Worm (Caenorhabditis elegans) whole organism, L1 larva: ENCODE results near the gene dmsr-13.

Experiments used
- C04F5.9 ChIP-seq: sonication (generic microtip); optimal IDR thresholded peaks from 2 replicates; lab custom pipeline; 2016; ENCODE audit warnings: missing genetic modification characterization, missing compliant biosample characterization
- C16A3.4 ChIP-seq: fragments of 150-350 bp; optimal IDR thresholded peaks from 2 replicates; lab custom pipeline; 2014; ENCODE audit warnings: missing biosample characterization, missing genetic modification characterization
- alr-1 ChIP-seq: fragments of 200-800 bp; sonication (Bioruptor generic); optimal IDR thresholded peaks from 2 replicates; lab custom pipeline; 2018; ENCODE audit warnings: borderline replicate concordance, mild to moderate bottlenecking, missing genetic modification characterization, missing compliant biosample characterization
- aly-2 ChIP-seq: fragments of 150-350 bp; optimal IDR thresholded peaks from 2 replicates; lab custom pipeline; 2014; ENCODE audit warnings: missing biosample characterization, missing genetic modification characterization
- blmp-1 ChIP-seq: fragments of 150-350 bp; optimal IDR thresholded peaks from 2 replicates; lab custom pipeline; 2014; ENCODE audit warnings: missing biosample characterization, missing genetic modification characterization
- ceh-82 ChIP-seq, 3 experiments: fragments of 150-350 bp in 1 of 3; sonication (generic microtip) in 2 of 3; optimal IDR thresholded peaks; 2 replicates each; lab custom pipeline; 2014 to 2017; ENCODE audit warnings: missing biosample characterization in 3 of 3, missing genetic modification characterization in 3 of 3
- ceh-88 ChIP-seq: fragments of 200-800 bp; sonication (Bioruptor generic); IDR thresholded peaks from 2 replicates; pipeline ENCODE4 v1.3.6; 2022; ENCODE audit warnings: missing genetic modification characterization, missing compliant biosample characterization
- ceh-90 ChIP-seq: sonication (generic microtip); optimal IDR thresholded peaks from 2 replicates; lab custom pipeline; 2016; ENCODE audit warnings: missing genetic modification characterization, missing compliant biosample characterization
- ces-1 ChIP-seq: fragments of 150-350 bp; optimal IDR thresholded peaks from 2 replicates; lab custom pipeline; 2014; ENCODE audit warnings: missing biosample characterization, missing genetic modification reagents, missing genetic modification characterization
- dpl-1 ChIP-seq, 3 experiments: fragments of 150-350 bp in 2 of 3; sonication (generic microtip) in 1 of 3; optimal IDR thresholded peaks; 2 replicates each; lab custom pipeline; 2014 to 2017; ENCODE audit warnings: missing biosample characterization in 3 of 3, missing genetic modification characterization in 3 of 3, missing genetic modification reagents in 3 of 3
- dsc-1 ChIP-seq: sonication (generic microtip); optimal IDR thresholded peaks from 2 replicates; lab custom pipeline; 2016; ENCODE audit warnings: mild to moderate bottlenecking, missing genetic modification characterization, missing compliant biosample characterization
- efl-1 ChIP-seq, 4 experiments: fragments of 150-350 bp; optimal IDR thresholded peaks in 3 of 4; peaks in 1 of 4; 1 replicate in 1 of 4; 2 replicates in 3 of 4; lab custom pipeline; 2014; ENCODE audit warnings: missing biosample characterization in 2 of 4, missing genetic modification characterization in 2 of 4, missing genetic modification reagents in 2 of 4
- efl-3 ChIP-seq: fragments of 200-800 bp; sonication (Bioruptor generic); optimal IDR thresholded peaks from 2 replicates; lab custom pipeline; 2018; ENCODE audit warnings: mild to moderate bottlenecking, missing genetic modification characterization, missing compliant biosample characterization
- egl-13 ChIP-seq: sonication (generic microtip); optimal IDR thresholded peaks from 2 replicates; lab custom pipeline; 2016; ENCODE audit warnings: missing genotype, missing genetic modification reagents, missing genetic modification characterization, missing compliant biosample characterization
- elt-3 ChIP-seq, 6 experiments: fragments of 150-350 bp in 1 of 6; sonication (generic microtip); optimal IDR thresholded peaks; 2 replicates each; lab custom pipeline; 2017 to 2018; ENCODE audit warnings: missing biosample characterization in 6 of 6, missing genetic modification characterization in 6 of 6, inconsistent platforms in 1 of 6
- fkh-10 ChIP-seq: sonication (generic microtip); optimal IDR thresholded peaks from 2 replicates; lab custom pipeline; 2017; ENCODE audit warnings: missing biosample characterization, missing genetic modification reagents, missing genetic modification characterization
- fos-1 ChIP-seq: fragments of 150-350 bp; optimal IDR thresholded peaks from 2 replicates; lab custom pipeline; 2014; ENCODE audit warnings: missing biosample characterization, missing genetic modification characterization
- grh-1 ChIP-seq: fragments of 200-800 bp; sonication (Bioruptor generic); IDR thresholded peaks from 2 replicates; pipeline ENCODE4 v1.3.6; 2022; ENCODE audit warnings: missing genetic modification reagents, missing genetic modification characterization, missing compliant biosample characterization
- irx-1 ChIP-seq: sonication (generic microtip); optimal IDR thresholded peaks from 2 replicates; lab custom pipeline; 2016; ENCODE audit warnings: missing genetic modification characterization, missing compliant biosample characterization
- jun-1 ChIP-seq: fragments of 150-350 bp; optimal IDR thresholded peaks from 2 replicates; lab custom pipeline; 2014; ENCODE audit warnings: missing biosample characterization, missing genetic modification reagents, missing genetic modification characterization
- lin-14 ChIP-seq: fragments of 200-800 bp; sonication (Bioruptor generic); optimal IDR thresholded peaks from 2 replicates; lab custom pipeline; 2018; ENCODE audit warnings: mild to moderate bottlenecking, missing genetic modification characterization, moderate library complexity, missing compliant biosample characterization
- lin-35 ChIP-seq, 2 experiments: fragments of 150-350 bp; optimal IDR thresholded peaks; 2 replicates each; lab custom pipeline; 2014; ENCODE audit warnings: missing biosample characterization in 2 of 2, missing genetic modification characterization in 2 of 2, missing genetic modification reagents in 2 of 2
- lsy-2 ChIP-seq, 2 experiments: fragments of 150-350 bp; optimal IDR thresholded peaks; 2 replicates each; lab custom pipeline; 2014; ENCODE audit warnings: missing biosample characterization in 2 of 2, missing genetic modification characterization in 2 of 2
- mdl-1 ChIP-seq, 2 experiments: fragments of 150-350 bp; optimal IDR thresholded peaks; 2 replicates each; lab custom pipeline; 2014 to 2017; ENCODE audit warnings: missing biosample characterization in 2 of 2, missing genetic modification characterization in 2 of 2, inconsistent platforms in 1 of 2
- mep-1 ChIP-seq: fragments of 150-350 bp; optimal IDR thresholded peaks from 2 replicates; lab custom pipeline; 2014; ENCODE audit warnings: missing biosample characterization, missing genetic modification characterization
- nhr-12 ChIP-seq: sonication (generic microtip); optimal IDR thresholded peaks from 2 replicates; lab custom pipeline; 2017; ENCODE audit warnings: missing biosample characterization, missing genetic modification characterization
- nhr-20 ChIP-seq: sonication (generic microtip); optimal IDR thresholded peaks from 2 replicates; lab custom pipeline; 2016; ENCODE audit warnings: mild to moderate bottlenecking, missing genetic modification characterization, missing compliant biosample characterization
- nhr-28 ChIP-seq: fragments of 150-350 bp; optimal IDR thresholded peaks from 2 replicates; lab custom pipeline; 2014; ENCODE audit warnings: missing biosample characterization, missing genetic modification characterization
- nhr-90 ChIP-seq: sonication (generic microtip); optimal IDR thresholded peaks from 2 replicates; lab custom pipeline; 2016; ENCODE audit warnings: mild to moderate bottlenecking, missing genetic modification characterization, missing compliant biosample characterization; ENCODE audit not compliant: poor library complexity
- pag-3 ChIP-seq: sonication (generic microtip); optimal IDR thresholded peaks from 2 replicates; lab custom pipeline; 2017; ENCODE audit warnings: missing genetic modification characterization, mild to moderate bottlenecking, missing compliant biosample characterization, antibody characterized with exemption, borderline replicate concordance; ENCODE audit not compliant: insufficient read depth
- rnt-1 ChIP-seq: sonication (generic microtip); optimal IDR thresholded peaks from 2 replicates; lab custom pipeline; 2016; ENCODE audit warnings: mild to moderate bottlenecking, missing genetic modification characterization, moderate library complexity, missing compliant biosample characterization
- skn-1 ChIP-seq: fragments of 150-350 bp; optimal IDR thresholded peaks from 2 replicates; lab custom pipeline; 2014; ENCODE audit warnings: missing biosample characterization, missing genetic modification characterization
- snu-23 ChIP-seq: sonication (generic microtip); optimal IDR thresholded peaks from 2 replicates; lab custom pipeline; 2016; ENCODE audit warnings: missing genetic modification characterization, missing compliant biosample characterization
- sptf-1 ChIP-seq: fragments of 150-350 bp; optimal IDR thresholded peaks from 2 replicates; lab custom pipeline; 2014; ENCODE audit warnings: missing biosample characterization, missing genetic modification characterization
- sup-37 ChIP-seq: fragments of 200-800 bp; sonication (Bioruptor generic); optimal IDR thresholded peaks from 2 replicates; lab custom pipeline; 2018; ENCODE audit warnings: mild to moderate bottlenecking, missing genetic modification characterization, missing compliant biosample characterization
- swsn-7 ChIP-seq: sonication (generic microtip); optimal IDR thresholded peaks from 2 replicates; lab custom pipeline; 2016; ENCODE audit warnings: missing genetic modification characterization, missing compliant biosample characterization
- unc-86 ChIP-seq: sonication (generic microtip); optimal IDR thresholded peaks from 2 replicates; lab custom pipeline; 2016; ENCODE audit warnings: missing genetic modification characterization, missing compliant biosample characterization
- zag-1 ChIP-seq: fragments of 150-350 bp; optimal IDR thresholded peaks from 2 replicates; lab custom pipeline; 2014; ENCODE audit warnings: missing biosample characterization, missing genetic modification characterization
- ztf-11 ChIP-seq, 2 experiments: sonication (generic microtip); optimal IDR thresholded peaks; 2 replicates each; lab custom pipeline; 2016 to 2017; ENCODE audit warnings: missing genetic modification characterization in 2 of 2, missing biosample characterization in 1 of 2, missing compliant biosample characterization in 1 of 2
- ztf-4 ChIP-seq: fragments of 150-350 bp; optimal IDR thresholded peaks from 2 replicates; lab custom pipeline; 2014; ENCODE audit warnings: missing biosample characterization, missing genetic modification characterization

The dmsr-13 gene

ce11 chrV:6784853-6785492 is 34.7 kb downstream of the dmsr-13 start, which contains the start of the genes spn-4 and spe-39 (continued):
- TF ChIP-seq lsy-2 (tag; optimal IDR thresholded peaks at IDR 0.05; lab: Kevin White, UChicago) (peak; percentile 76 to 78), alr-1 (no peak), ceh-90 (peak; percentile 46), elt-3 (tag; optimal IDR thresholded peaks at IDR 0.05; lab: Kevin White, UChicago) (peak in 2 of 6 experiments; percentile 42 to 55), rnt-1 (tag; lab: Kevin White, UChicago) (peak; percentile 92), mdl-1 (tag; optimal IDR thresholded peaks at IDR 0.05; lab: Kevin White, UChicago) (peak in 1 of 2 experiments; percentile 65), lin-14 (GFP tag; lab: Kevin White, UChicago) (peak; percentile 68), irx-1 (tag; lab: Kevin White, UChicago) (peak; percentile 67), fos-1 (tag; lab: Kevin White, UChicago) (no peak), pag-3 (tag; lab: Kevin White, UChicago) (no peak), aly-2 (tag; lab: Kevin White, UChicago) (peak; percentile 54), nhr-12 (no peak), C16A3.4 (peak; percentile 83), unc-86 (tag; lab: Kevin White, UChicago) (peak; percentile 66), mep-1 (tag; lab: Kevin White, UChicago) (peak; percentile 81), ztf-4 (tag; lab: Kevin White, UChicago) (peak; percentile 9), zag-1 (tag; lab: Kevin White, UChicago) (no peak), C04F5.9 (tag; lab: Kevin White, UChicago) (peak; percentile 1), ztf-11 (tag; optimal IDR thresholded peaks at IDR 0.05; lab: Kevin White, UChicago) (peak in 1 of 2 experiments; percentile 72), dsc-1 (tag; lab: Kevin White, UChicago) (peak; percentile 84), dpl-1 (GFP tag; optimal IDR thresholded peaks at IDR 0.05; lab: Kevin White, UChicago) (peak; percentile 94 to 95 (median 94)), blmp-1 (peak; percentile 66), sptf-1 (tag; lab: Kevin White, UChicago) (no peak), jun-1 (tag; lab: Kevin White, UChicago) (peak; percentile 61), grh-1 (GFP tag; lab: Robert Waterston, UW) (peak; percentile 35), ceh-88 (GFP tag; lab: Robert Waterston, UW) (no peak), egl-13 (tag; lab: Kevin White, UChicago) (peak; percentile 69), nhr-28 (tag; lab: Kevin White, UChicago) (no peak), nhr-20 (tag; lab: Kevin White, UChicago) (peak; percentile 84), swsn-7 (tag; lab: Kevin White, UChicago) (peak; percentile 81), nhr-90 (tag; lab: Kevin White, UChicago) (peak; percentile 81), skn-1 (tag; lab: Kevin White, UChicago) (peak; percentile 90), ceh-82 (tag; optimal IDR thresholded peaks at IDR 0.05; lab: Kevin White, UChicago) (peak; percentile 53 to 76 (median 63)), snu-23 (GFP tag; lab: Kevin White, UChicago) (peak; percentile 84), ces-1 (no peak), fkh-10 (GFP tag; lab: Kevin White, UChicago) (peak; percentile 3), lin-35 (GFP tag; optimal IDR thresholded peaks at IDR 0.05; lab: Kevin White, UChicago) (peak; percentile 93 to 97), efl-3 (GFP tag; lab: Kevin White, UChicago) (no peak), sup-37 (no peak)
- TF ChIP-seq, all 84 proteins: peak for 53

ce11 chrV:6783044-6783625 is 36.6 kb downstream of the dmsr-13 start:
- no peak for TF ChIP-seq pag-3 (tag; lab: Kevin White, UChicago)
- no peak for TF ChIP-seq efl-1 (optimal IDR thresholded peaks at IDR 0.05; lab: Kevin White, UChicago)
- TF ChIP-seq efl-1 (GFP tag; optimal IDR thresholded peaks at IDR 0.05 in 1 of 2; lab: Kevin White, UChicago) = peak in 1 of 2 experiments; percentile 60
